Worm (Caenorhabditis elegans) whole organism, L3 larva: ENCODE data around the gene M163.7.

Source experiments
- R02D3.7 ChIP-seq: fragments of 150-350 bp; optimal IDR thresholded peaks from 2 replicates; lab custom pipeline; 2014; ENCODE audit warnings: missing biosample characterization, missing genetic modification characterization
- ZK546.5 ChIP-seq: sonication (generic microtip); optimal IDR thresholded peaks from 2 replicates; lab custom pipeline; 2017; ENCODE audit warnings: missing biosample characterization, missing genetic modification characterization
- ceh-16 ChIP-seq: sonication (generic microtip); optimal IDR thresholded peaks from 2 replicates; lab custom pipeline; 2017; ENCODE audit warnings: missing biosample characterization, missing genetic modification characterization
- ceh-82 ChIP-seq: fragments of 150-350 bp; optimal IDR thresholded peaks from 2 replicates; lab custom pipeline; 2014; ENCODE audit warnings: missing biosample characterization, missing genetic modification characterization
- ceh-9 ChIP-seq: sonication (generic microtip); optimal IDR thresholded peaks from 2 replicates; lab custom pipeline; 2018; ENCODE audit warnings: missing biosample characterization, missing genetic modification characterization
- daf-12 ChIP-seq: fragments of 150-350 bp; optimal IDR thresholded peaks from 2 replicates; lab custom pipeline; 2014; ENCODE audit warnings: missing biosample characterization, missing genetic modification reagents, missing genetic modification characterization
- egl-27 ChIP-seq: sonication (generic microtip); optimal IDR thresholded peaks from 4 replicates; lab custom pipeline; 2017; ENCODE audit warnings: missing biosample characterization, missing genetic modification reagents, missing genetic modification characterization
- egl-5 ChIP-seq: fragments of 150-350 bp; optimal IDR thresholded peaks from 2 replicates; lab custom pipeline; 2017; ENCODE audit warnings: missing biosample characterization, missing genetic modification reagents, missing genetic modification characterization, inconsistent platforms
- elt-1 ChIP-seq: fragments of 150-350 bp; optimal IDR thresholded peaks from 2 replicates; lab custom pipeline; 2014; ENCODE audit warnings: missing biosample characterization, missing genetic modification characterization
- elt-2 ChIP-seq: sonication (generic microtip); optimal IDR thresholded peaks from 2 replicates; lab custom pipeline; 2016; ENCODE audit warnings: missing genetic modification reagents, mild to moderate bottlenecking, missing genetic modification characterization, missing compliant biosample characterization
- elt-3 ChIP-seq, 3 experiments: fragments of 150-350 bp in 1 of 3; sonication (generic microtip) in 2 of 3; optimal IDR thresholded peaks; 2 replicates in 2 of 3; 4 replicates in 1 of 3; lab custom pipeline; 2014 to 2017; ENCODE audit warnings: missing biosample characterization in 3 of 3, missing genetic modification characterization in 3 of 3
- eor-1 ChIP-seq, 2 experiments: fragments of 150-350 bp; optimal IDR thresholded peaks; 2 replicates each; lab custom pipeline; 2014 to 2018; ENCODE audit warnings: missing biosample characterization in 2 of 2, missing genetic modification characterization in 2 of 2
- fkh-10 ChIP-seq: sonication (generic microtip); optimal IDR thresholded peaks from 2 replicates; lab custom pipeline; 2017; ENCODE audit warnings: missing biosample characterization, missing genetic modification reagents, missing genetic modification characterization
- fkh-2 ChIP-seq: fragments of 150-350 bp; optimal IDR thresholded peaks from 2 replicates; lab custom pipeline; 2014; ENCODE audit warnings: missing biosample characterization, missing genetic modification reagents, missing genetic modification characterization
- fos-1 ChIP-seq: fragments of 150-350 bp; optimal IDR thresholded peaks from 2 replicates; lab custom pipeline; 2014; ENCODE audit warnings: missing biosample characterization, missing genetic modification characterization
- hmg-11 ChIP-seq: sonication (generic microtip); optimal IDR thresholded peaks from 2 replicates; lab custom pipeline; 2016; ENCODE audit warnings: missing genetic modification characterization, missing compliant biosample characterization
- lin-15B ChIP-seq: fragments of 150-350 bp; optimal IDR thresholded peaks from 2 replicates; lab custom pipeline; 2014; ENCODE audit warnings: missing biosample characterization, missing genetic modification characterization
- lin-39 ChIP-seq: fragments of 150-350 bp; optimal IDR thresholded peaks from 2 replicates; lab custom pipeline; 2018; ENCODE audit warnings: missing biosample characterization, missing genetic modification reagents, missing genetic modification characterization
- lsy-12 ChIP-seq: sonication (generic microtip); optimal IDR thresholded peaks from 2 replicates; lab custom pipeline; 2016; ENCODE audit warnings: mild to moderate bottlenecking, missing genetic modification characterization, missing compliant biosample characterization
- mdl-1 ChIP-seq: fragments of 150-350 bp; optimal IDR thresholded peaks from 2 replicates; lab custom pipeline; 2014; ENCODE audit warnings: missing biosample characterization, missing genetic modification characterization
- nfya-1 ChIP-seq: sonication (generic microtip); optimal IDR thresholded peaks from 2 replicates; lab custom pipeline; 2017; ENCODE audit warnings: missing genetic modification characterization, mild to moderate bottlenecking, missing compliant biosample characterization, antibody characterized with exemption, moderate library complexity; ENCODE audit not compliant: insufficient read depth
- nhr-11 ChIP-seq: fragments of 150-350 bp; optimal IDR thresholded peaks from 2 replicates; lab custom pipeline; 2014; ENCODE audit warnings: missing biosample characterization, missing genetic modification characterization
- nhr-12 ChIP-seq: fragments of 150-350 bp; optimal IDR thresholded peaks from 2 replicates; lab custom pipeline; 2014; ENCODE audit warnings: missing biosample characterization, missing genetic modification characterization
- nhr-23 ChIP-seq: fragments of 150-350 bp; optimal IDR thresholded peaks from 2 replicates; lab custom pipeline; 2014; ENCODE audit warnings: missing biosample characterization, missing genetic modification reagents, missing genetic modification characterization
- nhr-237 ChIP-seq: fragments of 150-350 bp; optimal IDR thresholded peaks from 2 replicates; lab custom pipeline; 2014; ENCODE audit warnings: missing biosample characterization, missing genetic modification characterization
- nhr-28 ChIP-seq: fragments of 150-350 bp; optimal IDR thresholded peaks from 2 replicates; lab custom pipeline; 2014; ENCODE audit warnings: missing biosample characterization, missing genetic modification characterization
- nhr-67 ChIP-seq: fragments of 150-350 bp; optimal IDR thresholded peaks from 2 replicates; lab custom pipeline; 2014; ENCODE audit warnings: missing biosample characterization, missing genetic modification characterization
- nhr-77 ChIP-seq: fragments of 150-350 bp; optimal IDR thresholded peaks from 2 replicates; lab custom pipeline; 2014; ENCODE audit warnings: missing biosample characterization, missing genetic modification characterization
- pha-4 ChIP-seq: fragments of 150-350 bp; optimal IDR thresholded peaks from 2 replicates; lab custom pipeline; 2014; ENCODE audit warnings: missing biosample characterization, missing genetic modification reagents, missing genetic modification characterization
- pqm-1 ChIP-seq: fragments of 150-350 bp; optimal IDR thresholded peaks from 2 replicates; lab custom pipeline; 2017; ENCODE audit warnings: missing biosample characterization, missing genetic modification characterization, inconsistent platforms
- snpc-4 ChIP-seq: fragments of 150-350 bp; optimal IDR thresholded peaks from 2 replicates; lab custom pipeline; 2014; ENCODE audit warnings: missing biosample characterization, missing genetic modification characterization
- unc-39 ChIP-seq: sonication (generic microtip); optimal IDR thresholded peaks from 4 replicates; lab custom pipeline; 2017; ENCODE audit warnings: missing biosample characterization, missing genetic modification characterization
- unc-62 ChIP-seq: fragments of 150-350 bp; sonication (generic microtip); optimal IDR thresholded peaks from 4 replicates; lab custom pipeline; 2014; ENCODE audit warnings: missing biosample characterization, missing genetic modification reagents, missing genetic modification characterization
- zag-1 ChIP-seq: fragments of 150-350 bp; optimal IDR thresholded peaks from 2 replicates; lab custom pipeline; 2014; ENCODE audit warnings: missing biosample characterization, missing genetic modification characterization
- ztf-11 ChIP-seq: fragments of 150-350 bp; optimal IDR thresholded peaks from 2 replicates; lab custom pipeline; 2014; ENCODE audit warnings: missing biosample characterization, missing genetic modification characterization
- ztf-4 ChIP-seq: fragments of 150-350 bp; optimal IDR thresholded peaks from 2 replicates; lab custom pipeline; 2014; ENCODE audit warnings: missing biosample characterization, missing genetic modification characterization

Gene M163.7

DNA sequence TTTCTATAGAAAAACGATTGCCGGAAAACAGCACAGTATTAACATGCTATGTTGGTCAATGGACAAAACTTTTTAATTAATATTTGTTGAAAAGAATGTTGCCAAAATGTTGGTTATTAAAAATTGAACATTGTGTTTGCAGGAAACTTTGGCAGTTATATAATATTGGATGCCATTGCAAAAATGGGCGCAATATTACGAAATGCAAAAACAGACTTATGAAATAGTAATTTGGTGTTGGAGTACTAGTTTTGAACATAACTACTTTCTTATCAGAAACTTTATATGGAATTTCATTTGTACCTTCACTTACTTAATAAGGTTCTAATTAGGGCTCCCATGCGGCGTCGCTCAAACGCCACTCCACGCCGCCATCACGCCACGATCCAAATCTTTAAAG, 45.7 kb downstream of the M163.7 start:
- TF ChIP-seq pha-4 (tag; lab: Kevin White, UChicago) (no peak), R02D3.7 (no peak), ceh-16 (tag; lab: Kevin White, UChicago) (no peak), nhr-11 (tag; lab: Kevin White, UChicago) (no peak), elt-1 (tag; lab: Kevin White, UChicago) (no peak), egl-27 (tag; lab: Kevin White, UChicago) (no peak), fkh-2 (no peak), ztf-11 (tag; lab: Kevin White, UChicago) (no peak), egl-5 (no peak)

DNA sequence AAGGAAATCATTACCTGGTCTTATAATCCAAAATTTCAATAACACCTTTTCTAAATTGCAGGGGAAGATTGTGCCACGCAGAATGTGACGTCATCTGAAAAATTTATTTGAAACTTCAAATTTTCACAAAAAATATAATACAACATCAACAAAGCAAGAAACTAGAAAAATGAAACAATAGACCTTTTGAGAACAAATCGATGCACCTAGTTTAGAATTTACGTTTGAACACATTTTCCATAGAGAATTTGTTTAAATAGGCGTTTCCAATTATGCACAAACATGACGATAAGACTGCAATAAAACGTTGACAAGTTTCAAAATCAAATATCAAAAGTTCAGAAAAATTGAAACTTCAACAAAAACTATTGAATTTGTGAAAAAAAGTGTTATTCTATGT, 48.2 kb downstream of the M163.7 start, which contains the start of gene fbxa-141:
fbxa-141 (minus strand) TSS at position 101 of the 400 bp plus-strand sequence.
- TF ChIP-seq ceh-9 (no peak), ztf-11 (tag; lab: Kevin White, UChicago) (no peak), fos-1 (tag; lab: Kevin White, UChicago) (no peak), pha-4 (tag; lab: Kevin White, UChicago) (no peak), nhr-77 (no peak), hmg-11 (tag; lab: Kevin White, UChicago) (no peak), unc-39 (no peak), nhr-11 (tag; lab: Kevin White, UChicago) (no peak), nhr-67 (tag; lab: Kevin White, UChicago) (no peak), lin-15B (tag; lab: Kevin White, UChicago) (no peak), nhr-12 (no peak), elt-1 (tag; lab: Kevin White, UChicago) (no peak), unc-62 (GFP tag; lab: Kevin White, UChicago) (no peak), ceh-16 (tag; lab: Kevin White, UChicago) (no peak), snpc-4 (tag; lab: Kevin White, UChicago) (no peak), ZK546.5 (tag; lab: Kevin White, UChicago) (no peak), nhr-23 (tag; lab: Kevin White, UChicago) (no peak), daf-12 (tag; lab: Kevin White, UChicago) (no peak)

DNA sequence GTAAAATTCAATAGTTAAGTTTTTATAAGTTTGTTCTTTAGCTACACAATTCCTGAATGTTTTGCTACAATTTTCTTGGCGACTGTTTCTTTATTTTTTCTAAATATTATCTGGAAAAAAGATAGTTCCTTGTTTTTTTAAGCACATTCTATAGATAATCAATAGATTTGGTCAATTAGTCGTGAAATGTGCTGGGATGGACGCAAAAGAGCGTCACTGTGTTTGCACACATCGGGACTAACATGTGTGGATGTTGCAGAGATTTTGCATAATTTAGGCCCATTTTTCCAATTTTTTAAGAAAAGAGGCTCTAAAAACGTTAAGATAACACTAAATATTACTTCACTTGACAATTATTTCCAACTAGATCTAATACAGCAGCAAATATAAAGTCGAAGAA, 48.8 kb downstream of the M163.7 start:
- no peak for TF ChIP-seq hmg-11 (tag; lab: Kevin White, UChicago)
- TF ChIP-seq fos-1 (tag; lab: Kevin White, UChicago), result no peak
- no peak for TF ChIP-seq ztf-4 (tag; lab: Kevin White, UChicago)
- TF ChIP-seq fkh-10 (GFP tag; lab: Kevin White, UChicago), result no peak
- TF ChIP-seq ceh-82 (tag; lab: Kevin White, UChicago), result no peak
- TF ChIP-seq unc-39, result no peak
- no peak for TF ChIP-seq ztf-11 (tag; lab: Kevin White, UChicago)
- no peak for TF ChIP-seq nhr-28 (tag; lab: Kevin White, UChicago)
- peak; percentile 4 for TF ChIP-seq nfya-1 (tag; lab: Kevin White, UChicago)
- TF ChIP-seq mdl-1 (tag; lab: Kevin White, UChicago), result no peak
- TF ChIP-seq ZK546.5 (tag; lab: Kevin White, UChicago), result no peak
- no peak for TF ChIP-seq lsy-12 (tag; lab: Kevin White, UChicago)
- TF ChIP-seq eor-1 (tag; optimal IDR thresholded peaks at IDR 0.05; lab: Kevin White, UChicago), result no peak
- TF ChIP-seq lin-39 (tag; lab: Kevin White, UChicago), result peak; percentile 37
- TF ChIP-seq ceh-9, result no peak
- TF ChIP-seq pha-4 (tag; lab: Kevin White, UChicago), result peak; percentile 12
- TF ChIP-seq nhr-67 (tag; lab: Kevin White, UChicago), result no peak
- TF ChIP-seq elt-3 (tag; optimal IDR thresholded peaks at IDR 0.05; lab: Kevin White, UChicago), result no peak
- TF ChIP-seq egl-5, result peak; percentile 60
- TF ChIP-seq snpc-4 (tag; lab: Kevin White, UChicago), result no peak
- no peak for TF ChIP-seq pqm-1
- no peak for TF ChIP-seq lin-15B (tag; lab: Kevin White, UChicago)
- TF ChIP-seq zag-1, result no peak
- TF ChIP-seq nhr-11 (tag; lab: Kevin White, UChicago), result no peak
- TF ChIP-seq fkh-2, result no peak
- no peak for TF ChIP-seq nhr-237 (tag; lab: Kevin White, UChicago)

ce11 chrX:14515028-14515427, 50.4 kb downstream of the M163.7 start, which contains the start of gene gcsh-1:
Gene gcsh-1 (minus strand): TSS chrX:14515073.
- TF ChIP-seq pqm-1, result peak; percentile 45
- no peak for TF ChIP-seq egl-5
- peak; percentile 62 for TF ChIP-seq elt-2 (tag; lab: Kevin White, UChicago)
- TF ChIP-seq, all 47 proteins: peak for 2
